Fruit fly (Drosophila melanogaster): ENCODE results near the gene CG15715.

Gene CG15715

DNA sequence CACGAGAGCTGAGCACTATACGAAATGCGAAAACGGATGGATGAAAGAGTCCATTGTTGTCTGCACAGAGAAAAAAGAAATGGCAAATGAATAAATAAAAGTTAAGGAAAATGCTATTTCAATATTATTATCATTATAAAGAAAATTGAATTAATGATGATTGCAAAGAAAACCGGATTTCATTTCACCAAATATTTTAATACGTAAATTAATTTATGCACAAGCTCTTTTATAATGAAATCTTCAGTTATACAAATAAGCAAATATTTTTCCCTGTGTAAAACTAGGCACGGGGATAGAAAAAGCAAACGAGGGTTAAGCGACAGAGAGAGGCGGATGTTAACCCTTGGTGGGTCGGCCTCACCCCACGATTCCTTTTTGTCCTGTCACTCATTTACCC is 49.9 kb downstream of the CG15715 start (continued):
- no peak for TF ChIP-seq chn (GFP tag; optimal IDR thresholded peaks at IDR 0.05)
- TF ChIP-seq CG17385 (GFP tag; optimal IDR thresholded peaks at IDR 0.05): peak; percentile 33
- TF ChIP-seq nau (GFP tag; optimal IDR thresholded peaks at IDR 0.05): no peak
- no peak for TF ChIP-seq crc (GFP tag; optimal IDR thresholded peaks at IDR 0.05)
- TF ChIP-seq az2 (GFP tag; optimal IDR thresholded peaks at IDR 0.05): peak; percentile 51
- TF ChIP-seq run (tag; optimal IDR thresholded peaks at IDR 0.05): no peak
- TF ChIP-seq D19B (GFP tag; optimal IDR thresholded peaks at IDR 0.05): no peak
- peak; percentile 68 for TF ChIP-seq CG13775 (GFP tag; optimal IDR thresholded peaks at IDR 0.05)
- no peak for TF ChIP-seq CG3995 (GFP tag; optimal IDR thresholded peaks at IDR 0.05)
- peak; percentile 74 for TF ChIP-seq Blimp-1 (GFP tag; optimal IDR thresholded peaks at IDR 0.05)
- 0 out of 2 replicates have a peak, but pooled peaks have one; percentile 52 for TF ChIP-seq CG10959 (GFP tag; IDR thresholded peaks at IDR 0.05)
- peak; percentile 44 for TF ChIP-seq Chrac-16 (GFP tag; optimal IDR thresholded peaks at IDR 0.05)
- TF ChIP-seq Ada2b (GFP tag; IDR thresholded peaks at IDR 0.05): no peak
- peak; percentile 58 for TF ChIP-seq CG12299 (tag; optimal IDR thresholded peaks at IDR 0.05)
- no peak for TF ChIP-seq Neu2 (GFP tag; optimal IDR thresholded peaks at IDR 0.05; ENCODE audit: borderline replicate concordance)
- TF ChIP-seq sisA (GFP tag; IDR thresholded peaks at IDR 0.05): peak; percentile 21; the same call in 1 of the 2 replicates
- TF ChIP-seq maf-S (GFP tag; optimal IDR thresholded peaks at IDR 0.05): no peak
- TF ChIP-seq HLHmδ (GFP tag; optimal IDR thresholded peaks at IDR 0.05): no peak
- no peak for TF ChIP-seq CG11456 (GFP tag; IDR thresholded peaks at IDR 0.05)
- TF ChIP-seq eyg (GFP tag; optimal IDR thresholded peaks at IDR 0.05): no peak
- no peak for TF ChIP-seq mam (GFP tag; optimal IDR thresholded peaks at IDR 0.05)
- peak; percentile 60 for TF ChIP-seq CG4424 (GFP tag; optimal IDR thresholded peaks at IDR 0.05)
- TF ChIP-seq kah (GFP tag; optimal IDR thresholded peaks at IDR 0.05): no peak
- peak; percentile 50 for TF ChIP-seq Kr (GFP tag; optimal IDR thresholded peaks at IDR 0.05)
- TF ChIP-seq sqz (GFP tag; optimal IDR thresholded peaks at IDR 0.05): peak; percentile 55
- no peak for TF ChIP-seq YL-1 (GFP tag; optimal IDR thresholded peaks at IDR 0.05)
- TF ChIP-seq B-H1 (GFP tag; IDR thresholded peaks at IDR 0.05): no peak
- no peak for TF ChIP-seq C15 (GFP tag; IDR thresholded peaks at IDR 0.05)
- TF ChIP-seq CG9797 (GFP tag; optimal IDR thresholded peaks at IDR 0.05): no peak
- peak; percentile 77 for TF ChIP-seq CG15696 (tag; optimal IDR thresholded peaks at IDR 0.05)
- TF ChIP-seq Xbp1 (GFP tag; optimal IDR thresholded peaks at IDR 0.05): peak; percentile 41
- no peak for TF ChIP-seq CG10565 (GFP tag; optimal IDR thresholded peaks at IDR 0.05)
- TF ChIP-seq tap (tag; optimal IDR thresholded peaks at IDR 0.05): peak; percentile 53
- TF ChIP-seq lbe (GFP tag; optimal IDR thresholded peaks at IDR 0.05): no peak
- no peak for TF ChIP-seq gt (GFP tag; IDR thresholded peaks at IDR 0.05)
- 0 out of 2 replicates have a peak, but pooled peaks have one; percentile 23 for TF ChIP-seq ssp (GFP tag; IDR thresholded peaks at IDR 0.05)
- TF ChIP-seq nerfin-2 (GFP tag; IDR thresholded peaks at IDR 0.05; ENCODE audit: partially characterized antibody): no peak
- TF ChIP-seq unpg (GFP tag; optimal IDR thresholded peaks at IDR 0.05): peak; percentile 72
- no peak for TF ChIP-seq CG4730 (GFP tag; IDR thresholded peaks at IDR 0.05)
- peak; percentile 88 for TF ChIP-seq CG2712 (tag; optimal IDR thresholded peaks at IDR 0.05)
- TF ChIP-seq ham (GFP tag; IDR thresholded peaks at IDR 0.05): no peak
- TF ChIP-seq Max (GFP tag; optimal IDR thresholded peaks at IDR 0.05): peak; percentile 14
- no peak for TF ChIP-seq Drgx (GFP tag; IDR thresholded peaks at IDR 0.05)
- no peak for TF ChIP-seq CG1792 (GFP tag; optimal IDR thresholded peaks at IDR 0.05)
- TF ChIP-seq CG2116 (GFP tag; optimal IDR thresholded peaks at IDR 0.05): peak; percentile 7
- TF ChIP-seq Eip74EF (GFP tag; optimal IDR thresholded peaks at IDR 0.05): peak in 1 of 2 experiments; percentile 38
- TF ChIP-seq zfh2 (GFP tag; optimal IDR thresholded peaks at IDR 0.05): no peak
- TF ChIP-seq CG1529 (GFP tag; optimal IDR thresholded peaks at IDR 0.05): no peak
- TF ChIP-seq jing (GFP tag; optimal IDR thresholded peaks at IDR 0.05): no peak
- peak; percentile 22 for TF ChIP-seq org-1 (GFP tag; optimal IDR thresholded peaks at IDR 0.05)
- TF ChIP-seq Hr3 (GFP tag; optimal IDR thresholded peaks at IDR 0.05): peak; percentile 46
- peak; percentile 38; the same call in 1 of the 2 replicates for TF ChIP-seq HLH3B (GFP tag; IDR thresholded peaks at IDR 0.05)

Measured in whole organism, embryonic.